Worm (Caenorhabditis elegans) whole organism, young adult: Measurements from ENCODE around the gene ins-4.
"Not testable (repeated sequence)": the region's sequence is repeated elsewhere in the genome, so short reads cannot be mapped to it uniquely, and the experiment has no call there.

Source experiments
- B0035.1 ChIP-seq: sonication (generic microtip); optimal IDR thresholded peaks from 2 replicates; lab custom pipeline; 2016; ENCODE audit warnings: missing genetic modification characterization, mild to moderate bottlenecking, missing compliant biosample characterization, missing genotype, missing genetic modification reagents
- B0336.3 ChIP-seq: fragments of 200-800 bp; sonication (Bioruptor generic); IDR thresholded peaks from 2 replicates; pipeline ENCODE4 v1.3.6; 2022; ENCODE audit warnings: missing genetic modification characterization, missing compliant biosample characterization
- C06A6.2 ChIP-seq: fragments of 200-800 bp; sonication (Bioruptor generic); conservative IDR thresholded peaks from 2 replicates; pipeline ENCODE4 v1.3.6; 2022; ENCODE audit warnings: missing genetic modification characterization, missing compliant biosample characterization
- C17E4.6 ChIP-seq: fragments of 200-800 bp; sonication (Bioruptor generic); IDR thresholded peaks from 2 replicates; pipeline ENCODE4 v1.3.6; 2022; ENCODE audit warnings: missing genetic modification reagents, missing genetic modification characterization, missing compliant biosample characterization
- F10E7.11 ChIP-seq: sonication (generic microtip); optimal IDR thresholded peaks from 2 replicates; lab custom pipeline; 2017; ENCODE audit warnings: mild to moderate bottlenecking, missing genetic modification characterization, moderate library complexity, missing compliant biosample characterization
- F33H1.4 ChIP-seq: fragments of 200-800 bp; sonication (Bioruptor generic); IDR thresholded peaks from 2 replicates; pipeline ENCODE4 v1.3.6; 2022; ENCODE audit warnings: missing genetic modification reagents, missing genetic modification characterization, missing compliant biosample characterization
- F39B2.1 ChIP-seq: fragments of 200-800 bp; sonication (Bioruptor generic); IDR thresholded peaks from 2 replicates; pipeline ENCODE4 v1.3.6; 2022; ENCODE audit warnings: missing genetic modification reagents, missing genetic modification characterization, missing compliant biosample characterization
- F49E8.2 ChIP-seq: sonication (generic microtip); optimal IDR thresholded peaks from 3 replicates; lab custom pipeline; 2017; ENCODE audit warnings: missing genetic modification characterization, mild to moderate bottlenecking, missing compliant biosample characterization, antibody characterized with exemption, moderate library complexity; ENCODE audit not compliant: insufficient read depth
- F55B11.4 ChIP-seq: sonication (generic microtip); optimal IDR thresholded peaks from 2 replicates; lab custom pipeline; 2016; ENCODE audit warnings: missing compliant biosample characterization, missing genetic modification characterization, borderline replicate concordance; ENCODE audit not compliant: insufficient read depth
- T07F8.4 ChIP-seq: sonication (generic microtip); optimal IDR thresholded peaks from 2 replicates; lab custom pipeline; 2016; ENCODE audit warnings: mild to moderate bottlenecking, missing genetic modification characterization, moderate library complexity, missing compliant biosample characterization
- T26A5.8 ChIP-seq: sonication (generic microtip); optimal IDR thresholded peaks from 2 replicates; lab custom pipeline; 2016; ENCODE audit warnings: missing genetic modification characterization, missing compliant biosample characterization
- Y95B8A.8 ChIP-seq: fragments of 200-800 bp; sonication (Bioruptor generic); IDR thresholded peaks from 2 replicates; pipeline ENCODE4 v1.3.6; 2022; ENCODE audit warnings: missing genetic modification reagents, missing genetic modification characterization, missing compliant biosample characterization
- ZK185.1 ChIP-seq: sonication (generic microtip); optimal IDR thresholded peaks from 2 replicates; lab custom pipeline; 2016; ENCODE audit warnings: mild to moderate bottlenecking, missing genetic modification characterization, missing compliant biosample characterization; ENCODE audit not compliant: poor library complexity, severe bottlenecking
- aptf-2 ChIP-seq: fragments of 200-800 bp; sonication (Bioruptor generic); conservative IDR thresholded peaks from 2 replicates; pipeline ENCODE4 v1.3.6; 2022; ENCODE audit warnings: missing genetic modification reagents, missing genetic modification characterization, missing compliant biosample characterization
- aptf-3 ChIP-seq: fragments of 200-800 bp; sonication (Bioruptor generic); IDR thresholded peaks from 2 replicates; pipeline ENCODE4 v1.3.6; 2022; ENCODE audit warnings: missing genetic modification characterization, missing compliant biosample characterization
- bed-1 ChIP-seq: fragments of 200-800 bp; sonication (Bioruptor generic); IDR thresholded peaks from 2 replicates; pipeline ENCODE4 v1.3.6; 2022; ENCODE audit warnings: missing genetic modification reagents, missing genetic modification characterization, missing compliant biosample characterization
- ceh-100 ChIP-seq: fragments of 200-800 bp; sonication (Bioruptor generic); IDR thresholded peaks from 2 replicates; pipeline ENCODE4 v1.3.6; 2022; ENCODE audit warnings: missing genetic modification reagents, missing genetic modification characterization, missing compliant biosample characterization
- die-1 ChIP-seq: sonication (generic microtip); optimal IDR thresholded peaks from 2 replicates; lab custom pipeline; 2016; ENCODE audit warnings: missing genotype, mild to moderate bottlenecking, missing genetic modification characterization, missing compliant biosample characterization
- dox-1 ChIP-seq: fragments of 200-800 bp; sonication (Bioruptor generic); IDR thresholded peaks from 2 replicates; pipeline ENCODE4 v1.3.6; 2022; ENCODE audit warnings: missing genetic modification reagents, missing genetic modification characterization, missing compliant biosample characterization
- hmg-20 ChIP-seq: fragments of 200-800 bp; sonication (Bioruptor generic); IDR thresholded peaks from 2 replicates; pipeline ENCODE4 v1.3.6; 2022; ENCODE audit warnings: missing genetic modification reagents, missing genetic modification characterization, missing compliant biosample characterization
- hsf-1 ChIP-seq: fragments of 200-800 bp; sonication (Bioruptor generic); IDR thresholded peaks from 2 replicates; pipeline ENCODE4 v1.3.6; 2022; ENCODE audit warnings: missing genetic modification reagents, missing genetic modification characterization, missing compliant biosample characterization
- lag-1 ChIP-seq: fragments of 200-800 bp; sonication (Bioruptor generic); IDR thresholded peaks from 2 replicates; pipeline ENCODE4 v1.3.6; 2022; ENCODE audit warnings: missing genetic modification reagents, missing genetic modification characterization, missing compliant biosample characterization
- let-526 ChIP-seq: fragments of 200-800 bp; sonication (Bioruptor generic); IDR thresholded peaks from 2 replicates; pipeline ENCODE4 v1.3.6; 2022; ENCODE audit warnings: missing genetic modification reagents, missing genetic modification characterization, missing compliant biosample characterization
- lir-1 ChIP-seq: fragments of 200-800 bp; sonication (Bioruptor generic); conservative IDR thresholded peaks from 2 replicates; pipeline ENCODE4 v1.3.6; 2022; ENCODE audit warnings: missing genetic modification reagents, missing genetic modification characterization, missing compliant biosample characterization
- madf-8 ChIP-seq: fragments of 200-800 bp; sonication (Bioruptor generic); conservative IDR thresholded peaks from 2 replicates; pipeline ENCODE4 v1.3.6; 2022; ENCODE audit warnings: missing genetic modification reagents, missing genetic modification characterization, missing compliant biosample characterization
- mes-4 ChIP-seq: sonication (generic microtip); optimal IDR thresholded peaks from 2 replicates; lab custom pipeline; 2016; ENCODE audit warnings: missing genotype, missing genetic modification characterization, missing compliant biosample characterization
- nfya-1 ChIP-seq: sonication (generic microtip); optimal IDR thresholded peaks from 2 replicates; lab custom pipeline; 2017; ENCODE audit warnings: antibody characterized with exemption, missing compliant biosample characterization, missing genetic modification characterization, borderline replicate concordance; ENCODE audit not compliant: insufficient read depth
- pbrm-1 ChIP-seq: fragments of 200-800 bp; sonication (Bioruptor generic); IDR thresholded peaks from 2 replicates; pipeline ENCODE4 v1.3.6; 2022; ENCODE audit warnings: missing genetic modification reagents, missing genetic modification characterization, missing compliant biosample characterization
- snpc-1.1 ChIP-seq: sonication (generic microtip); optimal IDR thresholded peaks from 2 replicates; lab custom pipeline; 2017; ENCODE audit warnings: missing genetic modification characterization, mild to moderate bottlenecking, missing compliant biosample characterization, antibody characterized with exemption, moderate library complexity, missing genotype, missing genetic modification reagents; ENCODE audit not compliant: insufficient read depth
- somi-1 ChIP-seq: fragments of 200-800 bp; sonication (Bioruptor generic); optimal IDR thresholded peaks from 2 replicates; lab custom pipeline; 2018; ENCODE audit warnings: mild to moderate bottlenecking, missing genetic modification characterization, missing compliant biosample characterization
- sptf-2 ChIP-seq: fragments of 200-800 bp; sonication (Bioruptor generic); optimal IDR thresholded peaks from 2 replicates; lab custom pipeline; 2018; ENCODE audit warnings: mild to moderate bottlenecking, missing genetic modification characterization, missing compliant biosample characterization
- tlf-1 ChIP-seq: fragments of 200-800 bp; sonication (Bioruptor generic); optimal IDR thresholded peaks from 2 replicates; lab custom pipeline; 2018; ENCODE audit warnings: mild to moderate bottlenecking, missing genetic modification characterization, missing compliant biosample characterization
- ztf-25 ChIP-seq: fragments of 200-800 bp; sonication (Bioruptor generic); IDR thresholded peaks from 2 replicates; pipeline ENCODE4 v1.3.6; 2022; ENCODE audit warnings: missing genetic modification reagents, missing genetic modification characterization, missing compliant biosample characterization
- ztf-26 ChIP-seq: sonication (generic microtip); optimal IDR thresholded peaks from 2 replicates; lab custom pipeline; 2017; ENCODE audit warnings: missing genetic modification characterization, missing compliant biosample characterization
- ztf-28 ChIP-seq: fragments of 200-800 bp; sonication (Bioruptor generic); IDR thresholded peaks from 2 replicates; pipeline ENCODE4 v1.3.6; 2022; ENCODE audit warnings: missing genetic modification reagents, missing genetic modification characterization, missing compliant biosample characterization

Gene ins-4

ce11 chrII:5990668-5991067 lies 5.5 kb upstream of the ins-4 start, which contains the start of gene ins-3 (continued):
- no peak for TF ChIP-seq hsf-1 (GFP tag; lab: Robert Waterston, UW)

- no peak for TF ChIP-seq somi-1 (GFP tag; lab: Kevin White, UChicago)
- no peak for TF ChIP-seq snpc-1.1 (tag; lab: Kevin White, UChicago)
- TF ChIP-seq T07F8.4 (tag; lab: Kevin White, UChicago) = no peak
- TF ChIP-seq sptf-2 (GFP tag; lab: Kevin White, UChicago) = no peak
- no peak for TF ChIP-seq ZK185.1
- no peak for TF ChIP-seq ztf-25
- TF ChIP-seq C17E4.6 = no peak
- no peak for TF ChIP-seq T26A5.8 (tag; lab: Kevin White, UChicago)
- no peak for TF ChIP-seq nfya-1 (tag; lab: Kevin White, UChicago)
- TF ChIP-seq hmg-20 (GFP tag; lab: Robert Waterston, UW) = no peak
These were observed 1.1 kb downstream of the ins-4 start, which contains the start of gene ins-5 for ce11 chrII:5997257-5997656. ins-5 (plus strand) TSS chrII:5997557.

- TF ChIP-seq ztf-26 = no peak
- no peak for TF ChIP-seq ztf-28 (GFP tag; lab: Robert Waterston, UW)
- TF ChIP-seq pbrm-1 = no peak
These were observed 4.0 kb downstream of the ins-4 start, which contains the start of gene ins-6 for ce11 chrII:6000136-6000535. ins-6 (plus strand) TSS chrII:6000436.

DNA sequence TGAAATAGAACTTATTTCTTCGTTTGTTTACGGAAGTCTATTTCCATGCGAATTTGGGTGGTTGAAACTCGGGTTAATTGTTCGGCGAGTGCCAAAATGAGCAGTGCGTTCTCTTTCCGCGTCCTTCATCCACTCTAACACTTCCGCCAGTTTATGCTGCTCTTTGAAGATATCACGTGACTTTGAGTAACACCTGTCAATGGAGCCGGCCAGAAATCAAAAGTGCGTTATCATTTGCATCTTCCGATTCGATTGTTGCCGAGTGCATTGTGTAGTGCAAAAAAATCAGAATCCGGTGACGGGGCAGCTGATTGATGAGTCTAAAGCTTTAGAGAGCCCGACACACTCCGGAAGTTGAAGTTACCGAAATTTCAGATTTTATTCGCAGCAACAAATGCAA lies 4.8 kb downstream of the ins-4 start:
- TF ChIP-seq C06A6.2 (GFP tag; lab: Robert Waterston, UW) (no peak), aptf-3 (no peak), F39B2.1 (GFP tag; lab: Robert Waterston, UW) (no peak), B0035.1 (tag; lab: Kevin White, UChicago) (no peak), lir-1 (no peak), let-526 (GFP tag; lab: Robert Waterston, UW) (no peak), F10E7.11 (tag; lab: Kevin White, UChicago) (no peak), tlf-1 (GFP tag; lab: Kevin White, UChicago) (no peak), madf-8 (GFP tag; lab: Robert Waterston, UW) (no peak), ceh-100 (GFP tag; lab: Robert Waterston, UW) (no peak), Y95B8A.8 (GFP tag; lab: Robert Waterston, UW) (no peak), bed-1 (GFP tag; lab: Robert Waterston, UW) (no peak), F55B11.4 (tag; lab: Kevin White, UChicago) (no peak), dox-1 (GFP tag; lab: Robert Waterston, UW) (no peak), mes-4 (no peak)

DNA sequence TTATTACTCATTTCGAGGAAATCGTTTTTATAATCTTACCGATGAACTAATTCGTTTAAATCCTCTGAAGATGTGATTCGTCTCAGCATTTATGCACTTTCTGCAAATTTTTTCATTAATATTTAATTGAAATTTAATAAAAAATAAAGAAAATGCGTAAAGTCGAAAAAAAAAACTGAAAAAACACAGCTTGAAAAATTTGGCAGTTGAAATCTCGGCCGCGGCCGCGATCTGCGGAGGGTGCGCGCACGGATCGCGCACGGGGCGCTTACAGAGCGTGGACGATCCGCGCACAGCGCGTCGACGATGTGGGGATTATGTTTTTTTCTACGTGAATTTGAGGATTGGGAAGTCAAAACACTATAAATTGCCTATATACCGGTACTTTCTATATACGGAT lies 12.7 kb downstream of the ins-4 start, which contains the start of gene ZK84.4:
Gene ZK84.4 (minus strand): TSS at position 101 of the 400 bp plus-strand sequence.
- not testable (repeated sequence) for TF ChIP-seq ztf-26; bed-1 (GFP tag; lab: Robert Waterston, UW); aptf-2 (GFP tag; lab: Robert Waterston, UW)

DNA sequence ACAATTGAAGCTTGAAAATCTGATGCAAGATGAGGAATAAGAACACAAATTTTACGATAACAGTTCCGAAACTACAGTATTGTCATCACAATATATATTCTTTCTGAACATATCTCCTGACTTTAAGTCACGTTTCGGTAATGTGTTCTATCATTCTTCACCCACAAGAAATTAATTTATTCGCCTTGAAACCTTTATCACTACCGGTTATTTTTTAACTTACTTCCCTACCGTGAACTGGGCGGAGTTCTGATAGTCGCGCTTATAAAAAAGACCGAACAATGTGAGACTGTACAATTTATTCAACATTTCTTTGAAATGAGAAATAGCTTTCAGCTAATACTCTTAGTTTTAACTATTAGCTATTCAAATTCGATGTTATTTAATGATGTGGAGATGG lies 14.4 kb downstream of the ins-4 start, which contains the start of gene ins-20:
Gene ins-20 (plus strand): TSS at position 301 of the 400 bp plus-strand sequence.
- TF ChIP-seq F33H1.4 (GFP tag; lab: Robert Waterston, UW) (no peak), C06A6.2 (GFP tag; lab: Robert Waterston, UW) (no peak), aptf-3 (no peak), B0336.3 (GFP tag; lab: Robert Waterston, UW) (no peak), F49E8.2 (tag; lab: Kevin White, UChicago) (no peak), lag-1 (GFP tag; lab: Robert Waterston, UW) (no peak), die-1 (tag; lab: Kevin White, UChicago) (no peak)
